Worm (Caenorhabditis elegans): Measurements from ENCODE around the gene nspe-8.

- TF ChIP-seq tab-1 (GFP tag; IDR thresholded peaks at IDR 0.05) (no peak), ref-1 (GFP tag; conservative IDR thresholded peaks at IDR 0.05) (no peak), med-1 (GFP tag; optimal IDR thresholded peaks at IDR 0.05; ENCODE audit: insufficient read depth) (no peak), flt-1 (GFP tag; IDR thresholded peaks at IDR 0.05) (no peak), ztf-23 (GFP tag; IDR thresholded peaks at IDR 0.05) (no peak)
These were observed 34.1 kb upstream of the nspe-8 start for ce11 chrII:12655816-12656215.

Data from whole organism, midembryonic.